Worm (Caenorhabditis elegans): ENCODE data around the gene F49A5.10.

DNA sequence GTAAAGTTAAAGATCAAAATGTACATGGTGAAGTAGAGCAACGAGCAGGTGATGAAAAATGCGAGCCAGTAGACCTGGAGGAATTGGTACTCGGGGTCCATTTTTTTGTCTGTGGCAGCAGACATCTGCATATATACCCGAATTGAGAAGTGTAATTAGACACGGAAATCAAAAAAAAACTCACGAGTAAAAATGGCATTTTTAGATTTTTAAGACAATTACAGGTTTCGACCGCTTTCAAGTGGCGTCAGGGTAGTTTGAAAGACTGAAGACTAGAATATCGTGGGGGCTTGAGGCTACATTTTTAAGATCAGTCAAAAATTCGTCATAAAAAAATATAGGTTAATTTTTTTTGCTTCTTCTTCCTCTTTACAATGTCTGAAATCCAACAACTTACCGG is 27.7 kb downstream of the F49A5.10 start, which contains the start of gene srd-68:
- no peak for TF ChIP-seq dpl-1 (GFP tag; optimal IDR thresholded peaks at IDR 0.05)
- no peak for TF ChIP-seq nfyb-1 (GFP tag; IDR thresholded peaks at IDR 0.05)
- TF ChIP-seq tbp1 (GFP tag; optimal IDR thresholded peaks at IDR 0.05), result no peak
- no peak for TF ChIP-seq lin-26 (GFP tag; IDR thresholded peaks at IDR 0.05)
- TF ChIP-seq nhr-120 (GFP tag; IDR thresholded peaks at IDR 0.05), result no peak
- TF ChIP-seq ets-4 (GFP tag; optimal IDR thresholded peaks at IDR 0.05), result no peak
- no peak for TF ChIP-seq ekl-4 (GFP tag; IDR thresholded peaks at IDR 0.05)
- no peak for TF ChIP-seq athp-1 (tag; optimal IDR thresholded peaks at IDR 0.05)
- TF ChIP-seq bed-1 (GFP tag; IDR thresholded peaks at IDR 0.05), result no peak
- no peak for TF ChIP-seq lin-35 (GFP tag; optimal IDR thresholded peaks at IDR 0.05)

Data from whole organism, young adult.